Worm (Caenorhabditis elegans) whole organism, young adult: ENCODE results near the gene srd-38.

Experiments used
- B0261.1 ChIP-seq: sonication (generic microtip); optimal IDR thresholded peaks from 2 replicates; lab custom pipeline; 2016; ENCODE audit warnings: mild to moderate bottlenecking, missing genetic modification characterization, moderate library complexity, missing compliant biosample characterization
- F10E7.11 ChIP-seq: sonication (generic microtip); optimal IDR thresholded peaks from 2 replicates; lab custom pipeline; 2017; ENCODE audit warnings: mild to moderate bottlenecking, missing genetic modification characterization, moderate library complexity, missing compliant biosample characterization
- F49E8.2 ChIP-seq: sonication (generic microtip); optimal IDR thresholded peaks from 3 replicates; lab custom pipeline; 2017; ENCODE audit warnings: missing genetic modification characterization, mild to moderate bottlenecking, missing compliant biosample characterization, antibody characterized with exemption, moderate library complexity; ENCODE audit not compliant: insufficient read depth
- F57A8.1 ChIP-seq: fragments of 200-800 bp; sonication (Bioruptor generic); optimal IDR thresholded peaks from 2 replicates; lab custom pipeline; 2018; ENCODE audit warnings: mild to moderate bottlenecking, missing genetic modification characterization, moderate library complexity, missing compliant biosample characterization
- K11D2.4 ChIP-seq: fragments of 200-800 bp; sonication (Bioruptor generic); IDR thresholded peaks from 2 replicates; pipeline ENCODE4 v1.3.6; 2022; ENCODE audit warnings: missing genetic modification reagents, missing genetic modification characterization, missing compliant biosample characterization
- T07F8.4 ChIP-seq: sonication (generic microtip); optimal IDR thresholded peaks from 2 replicates; lab custom pipeline; 2016; ENCODE audit warnings: mild to moderate bottlenecking, missing genetic modification characterization, moderate library complexity, missing compliant biosample characterization
- T26A5.8 ChIP-seq: sonication (generic microtip); optimal IDR thresholded peaks from 2 replicates; lab custom pipeline; 2016; ENCODE audit warnings: missing genetic modification characterization, missing compliant biosample characterization
- akir-1 ChIP-seq: fragments of 200-800 bp; sonication (Bioruptor generic); optimal IDR thresholded peaks from 2 replicates; lab custom pipeline; 2018; ENCODE audit warnings: mild to moderate bottlenecking, missing genetic modification characterization, moderate library complexity, missing compliant biosample characterization
- ama-1 ChIP-seq, 3 experiments: fragments of 150-350 bp in 1 of 3; sonication (generic microtip) in 2 of 3; optimal IDR thresholded peaks; 2 replicates each; lab custom pipeline; 2014 to 2018; ENCODE audit warnings: missing biosample characterization in 2 of 3, missing genetic modification characterization in 2 of 3, missing genetic modification reagents in 2 of 3
- aptf-3 ChIP-seq: fragments of 200-800 bp; sonication (Bioruptor generic); IDR thresholded peaks from 2 replicates; pipeline ENCODE4 v1.3.6; 2022; ENCODE audit warnings: missing genetic modification characterization, missing compliant biosample characterization
- attf-3 ChIP-seq: fragments of 200-800 bp; sonication (Bioruptor generic); conservative IDR thresholded peaks from 2 replicates; pipeline ENCODE4 v1.3.6; 2022; ENCODE audit warnings: missing genetic modification reagents, missing genetic modification characterization, missing compliant biosample characterization
- attf-5 ChIP-seq: fragments of 200-800 bp; sonication (Bioruptor generic); optimal IDR thresholded peaks from 2 replicates; lab custom pipeline; 2018; ENCODE audit warnings: mild to moderate bottlenecking, missing genetic modification characterization, missing compliant biosample characterization
- bed-1 ChIP-seq: fragments of 200-800 bp; sonication (Bioruptor generic); IDR thresholded peaks from 2 replicates; pipeline ENCODE4 v1.3.6; 2022; ENCODE audit warnings: missing genetic modification reagents, missing genetic modification characterization, missing compliant biosample characterization
- cebp-1 ChIP-seq, 2 experiments: fragments of 200-800 bp in 1 of 2; sonication (Bioruptor generic) in 1 of 2; sonication (generic microtip) in 1 of 2; IDR thresholded peaks in 1 of 2; optimal IDR thresholded peaks in 1 of 2; 2 replicates each; pipeline versions ENCODE4 v1.3.6 to Lab custom; 2017 to 2022; ENCODE audit warnings: missing compliant biosample characterization in 2 of 2, missing genetic modification characterization in 2 of 2, mild to moderate bottlenecking in 1 of 2, missing genetic modification reagents in 1 of 2, moderate library complexity in 1 of 2
- cebp-2 ChIP-seq: fragments of 200-800 bp; sonication (Bioruptor generic); IDR thresholded peaks from 2 replicates; pipeline ENCODE4 v1.3.6; 2022; ENCODE audit warnings: missing genetic modification characterization, missing compliant biosample characterization
- ceh-27 ChIP-seq: fragments of 200-800 bp; sonication (Bioruptor generic); optimal IDR thresholded peaks from 2 replicates; lab custom pipeline; 2018; ENCODE audit warnings: mild to moderate bottlenecking, missing genetic modification characterization, moderate library complexity, missing compliant biosample characterization
- chd-7 ChIP-seq: sonication (generic microtip); optimal IDR thresholded peaks from 2 replicates; lab custom pipeline; 2016; ENCODE audit warnings: mild to moderate bottlenecking, missing genetic modification characterization, moderate library complexity, missing compliant biosample characterization
- fkh-3 ChIP-seq: sonication (generic microtip); optimal IDR thresholded peaks from 2 replicates; lab custom pipeline; 2016; ENCODE audit warnings: mild to moderate bottlenecking, missing genetic modification characterization, missing compliant biosample characterization
- let-607 ChIP-seq, 2 experiments: fragments of 200-800 bp in 1 of 2; sonication (Bioruptor generic) in 1 of 2; sonication (generic microtip) in 1 of 2; optimal IDR thresholded peaks; 2 replicates each; lab custom pipeline; 2016 to 2018; ENCODE audit warnings: mild to moderate bottlenecking in 2 of 2, missing compliant biosample characterization in 2 of 2, missing genetic modification characterization in 2 of 2, moderate library complexity in 2 of 2, missing genotype in 1 of 2
- madf-8 ChIP-seq: fragments of 200-800 bp; sonication (Bioruptor generic); conservative IDR thresholded peaks from 2 replicates; pipeline ENCODE4 v1.3.6; 2022; ENCODE audit warnings: missing genetic modification reagents, missing genetic modification characterization, missing compliant biosample characterization
- nfya-1 ChIP-seq: sonication (generic microtip); optimal IDR thresholded peaks from 2 replicates; lab custom pipeline; 2017; ENCODE audit warnings: antibody characterized with exemption, missing compliant biosample characterization, missing genetic modification characterization, borderline replicate concordance; ENCODE audit not compliant: insufficient read depth
- nfya-2 ChIP-seq: fragments of 200-800 bp; sonication (Bioruptor generic); IDR thresholded peaks from 2 replicates; pipeline ENCODE4 v1.3.6; 2022; ENCODE audit warnings: missing genetic modification reagents, missing genetic modification characterization, missing compliant biosample characterization
- nhr-80 ChIP-seq: sonication (generic microtip); optimal IDR thresholded peaks from 2 replicates; lab custom pipeline; 2016; ENCODE audit warnings: missing genetic modification characterization, missing compliant biosample characterization
- pha-4 ChIP-seq: fragments of 150-350 bp; sonication (generic microtip); optimal IDR thresholded peaks from 2 replicates; lab custom pipeline; 2014; ENCODE audit warnings: missing biosample characterization, missing genetic modification reagents, missing genetic modification characterization
- repo-1 ChIP-seq: sonication (generic microtip); optimal IDR thresholded peaks from 2 replicates; lab custom pipeline; 2017; ENCODE audit warnings: mild to moderate bottlenecking, missing genetic modification characterization, missing compliant biosample characterization
- rpc-1 ChIP-seq, 2 experiments: fragments of 150-350 bp in 1 of 2; sonication (generic microtip) in 1 of 2; optimal IDR thresholded peaks; 2 replicates each; lab custom pipeline; 2014 to 2018; ENCODE audit warnings: missing biosample characterization in 1 of 2, missing genetic modification characterization in 1 of 2, missing genetic modification reagents in 1 of 2, missing genotype in 1 of 2
- snpc-4 ChIP-seq, 5 experiments: fragments of 150-350 bp in 1 of 5; sonication (generic microtip) in 4 of 5; optimal IDR thresholded peaks; 2 replicates each; lab custom pipeline; 2014 to 2018; ENCODE audit warnings: missing genetic modification characterization in 5 of 5, missing biosample characterization in 3 of 5, antibody characterized with exemption in 2 of 5, mild to moderate bottlenecking in 2 of 5, missing compliant biosample characterization in 2 of 5, missing genotype in 2 of 5, moderate library complexity in 2 of 5, missing genetic modification reagents in 1 of 5
- somi-1 ChIP-seq: fragments of 200-800 bp; sonication (Bioruptor generic); optimal IDR thresholded peaks from 2 replicates; lab custom pipeline; 2018; ENCODE audit warnings: mild to moderate bottlenecking, missing genetic modification characterization, missing compliant biosample characterization
- sptf-2 ChIP-seq: fragments of 200-800 bp; sonication (Bioruptor generic); optimal IDR thresholded peaks from 2 replicates; lab custom pipeline; 2018; ENCODE audit warnings: mild to moderate bottlenecking, missing genetic modification characterization, missing compliant biosample characterization
- tbp1 ChIP-seq: fragments of 200-800 bp; sonication (Bioruptor generic); optimal IDR thresholded peaks from 2 replicates; lab custom pipeline; 2018; ENCODE audit warnings: mild to moderate bottlenecking, missing genetic modification characterization, missing compliant biosample characterization
- tlf-1 ChIP-seq: fragments of 200-800 bp; sonication (Bioruptor generic); optimal IDR thresholded peaks from 2 replicates; lab custom pipeline; 2018; ENCODE audit warnings: mild to moderate bottlenecking, missing genetic modification characterization, missing compliant biosample characterization
- unc-62 ChIP-seq: fragments of 150-350 bp; optimal IDR thresholded peaks from 2 replicates; lab custom pipeline; 2014; ENCODE audit warnings: missing biosample characterization, missing genetic modification reagents, missing genetic modification characterization
- zfh-2 ChIP-seq: fragments of 200-800 bp; sonication (Bioruptor generic); conservative IDR thresholded peaks from 2 replicates; pipeline ENCODE4 v1.3.6; 2022; ENCODE audit warnings: missing genetic modification reagents, missing genetic modification characterization, missing compliant biosample characterization
- ztf-18 ChIP-seq: sonication (generic microtip); optimal IDR thresholded peaks from 2 replicates; lab custom pipeline; 2016; ENCODE audit warnings: missing genotype, mild to moderate bottlenecking, missing genetic modification characterization, missing compliant biosample characterization
- ztf-26 ChIP-seq: sonication (generic microtip); optimal IDR thresholded peaks from 2 replicates; lab custom pipeline; 2017; ENCODE audit warnings: missing genetic modification characterization, missing compliant biosample characterization
- ztf-28 ChIP-seq: fragments of 200-800 bp; sonication (Bioruptor generic); IDR thresholded peaks from 2 replicates; pipeline ENCODE4 v1.3.6; 2022; ENCODE audit warnings: missing genetic modification reagents, missing genetic modification characterization, missing compliant biosample characterization
- ztf-3 ChIP-seq: fragments of 200-800 bp; sonication (Bioruptor generic); optimal IDR thresholded peaks from 2 replicates; lab custom pipeline; 2018; ENCODE audit warnings: mild to moderate bottlenecking, missing genetic modification characterization, missing compliant biosample characterization

srd-38 gene

DNA sequence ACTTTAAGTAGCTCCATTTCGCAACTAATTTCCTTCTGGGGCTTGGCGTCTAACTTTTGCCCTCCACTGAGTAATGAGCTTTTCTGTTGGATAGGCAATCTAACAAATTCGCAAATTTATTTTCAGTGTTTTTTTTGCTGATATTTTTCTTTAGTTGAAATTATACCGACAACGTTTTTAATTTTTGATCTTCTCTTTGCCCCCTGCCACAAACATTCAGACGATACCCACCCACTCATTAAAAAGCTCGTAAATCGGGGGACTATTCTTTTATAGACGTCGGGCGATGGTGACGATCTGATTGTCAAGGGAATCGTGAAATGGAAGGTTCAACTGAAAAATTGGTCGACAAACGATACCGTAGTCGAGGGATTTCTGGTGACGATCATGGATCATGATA, 32.1 kb downstream of the srd-38 start:
- TF ChIP-seq zfh-2 (no peak), pha-4 (tag; lab: Kevin White, UChicago) (no peak), F10E7.11 (tag; lab: Kevin White, UChicago) (no peak), sptf-2 (no peak), ztf-26 (tag; lab: Kevin White, UChicago) (no peak), aptf-3 (no peak), repo-1 (tag; lab: Kevin White, UChicago) (no peak), unc-62 (GFP tag; lab: Kevin White, UChicago) (no peak), bed-1 (no peak), ztf-18 (tag; lab: Kevin White, UChicago) (no peak)
- TF ChIP-seq, all 124 proteins: peak for 0

- TF ChIP-seq T26A5.8 (tag; lab: Kevin White, UChicago), result no peak
- TF ChIP-seq attf-3 (GFP tag; lab: Robert Waterston, UW), result no peak
- no peak for TF ChIP-seq ztf-3
- no peak for TF ChIP-seq fkh-3
- no peak for TF ChIP-seq ama-1 (optimal IDR thresholded peaks at IDR 0.05; lab: Kevin White, UChicago)
- no peak for TF ChIP-seq ama-1 (GFP tag; optimal IDR thresholded peaks at IDR 0.05; lab: Kevin White, UChicago)
- no peak for TF ChIP-seq T07F8.4 (tag; lab: Kevin White, UChicago)
- no peak for TF ChIP-seq ztf-28 (GFP tag; lab: Robert Waterston, UW)
- TF ChIP-seq F57A8.1 (GFP tag; lab: Kevin White, UChicago), result no peak
- no peak for TF ChIP-seq attf-5 (GFP tag; lab: Kevin White, UChicago)
- TF ChIP-seq rpc-1 (optimal IDR thresholded peaks at IDR 0.05; lab: Kevin White, UChicago), result no peak
- TF ChIP-seq rpc-1 (tag; optimal IDR thresholded peaks at IDR 0.05; lab: Kevin White, UChicago), result no peak
- no peak for TF ChIP-seq tlf-1 (GFP tag; lab: Kevin White, UChicago)
- TF ChIP-seq chd-7 (tag; lab: Kevin White, UChicago), result no peak
- TF ChIP-seq ceh-27, result no peak
Measured at ce11 chrX:13324326-13324725, 32.7 kb downstream of the srd-38 start.

ce11 chrX:13325039-13325438, 33.4 kb downstream of the srd-38 start:
- TF ChIP-seq somi-1 (GFP tag; lab: Kevin White, UChicago) (peak; percentile 30), F49E8.2 (tag; lab: Kevin White, UChicago) (no peak)

DNA sequence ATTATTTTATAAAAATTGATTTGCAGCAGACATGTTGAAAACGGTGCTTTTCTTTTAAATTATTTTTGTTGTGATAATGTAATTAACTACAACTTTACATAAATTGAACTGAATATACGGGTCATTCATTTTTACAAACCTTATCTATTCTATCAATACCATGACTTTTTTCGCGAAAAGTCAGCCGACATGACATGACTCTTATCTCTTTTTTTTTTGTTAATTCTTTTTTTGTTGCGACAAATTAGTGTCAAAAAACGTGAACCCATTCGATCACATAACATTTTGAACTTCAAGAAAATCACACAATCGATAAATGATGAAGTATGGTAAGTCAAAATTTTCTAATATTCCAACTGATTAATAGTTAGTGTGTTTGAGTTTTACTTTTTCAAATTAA, 36.4 kb downstream of the srd-38 start, which contains the start of gene sir-2.2:
Gene sir-2.2, plus strand, starts transcription at position 34 of the 400 bp plus-strand sequence.
- TF ChIP-seq akir-1 (GFP tag; lab: Kevin White, UChicago) (no peak), cebp-1 (GFP tag; IDR thresholded peaks at IDR 0.05; lab: Robert Waterston, UW) (no peak), cebp-1 (tag; optimal IDR thresholded peaks at IDR 0.05; lab: Kevin White, UChicago) (peak; percentile 8), rpc-1 (optimal IDR thresholded peaks at IDR 0.05; lab: Kevin White, UChicago) (no peak), rpc-1 (tag; optimal IDR thresholded peaks at IDR 0.05; lab: Kevin White, UChicago) (no peak), nfya-1 (no peak), madf-8 (GFP tag; lab: Robert Waterston, UW) (no peak), let-607 (tag; optimal IDR thresholded peaks at IDR 0.05; lab: Kevin White, UChicago) (peak in 1 of 2 experiments; percentile 4), K11D2.4 (GFP tag; lab: Robert Waterston, UW) (0 out of 2 replicates have a peak, but pooled peaks have one; percentile 14), tbp1 (GFP tag; lab: Kevin White, UChicago) (peak; percentile 1), T07F8.4 (tag; lab: Kevin White, UChicago) (no peak), repo-1 (tag; lab: Kevin White, UChicago) (no peak), cebp-2 (GFP tag; lab: Robert Waterston, UW) (no peak), nfya-2 (GFP tag; lab: Robert Waterston, UW) (no peak), B0261.1 (tag; lab: Kevin White, UChicago) (no peak), nhr-80 (tag; lab: Kevin White, UChicago) (peak; percentile 64), snpc-4 (GFP tag; optimal IDR thresholded peaks at IDR 0.05; lab: Kevin White, UChicago) (no peak), snpc-4 (tag; optimal IDR thresholded peaks at IDR 0.05; lab: Kevin White, UChicago) (no peak)
